Fruit fly (Drosophila melanogaster) whole organism, prepupa: ENCODE measurements around the gene L2HGDH.

Experiments used
- CG11762 ChIP-seq: fragments of 200-800 bp; sonication (Bioruptor generic); optimal IDR thresholded peaks from 3 replicates; lab custom pipeline; 2016; ENCODE audit warnings: missing biosample characterization, missing genetic modification characterization; ENCODE audit not compliant: insufficient read depth
- CG15336 ChIP-seq: fragments of 200-800 bp; sonication (Bioruptor generic); IDR thresholded peaks from 2 replicates; pipeline ENCODE4 v1.3.6; 2022; ENCODE audit warnings: missing biosample characterization, missing genetic modification characterization
- CG16779 ChIP-seq: fragments of 200-800 bp; sonication (Bioruptor generic); optimal IDR thresholded peaks from 3 replicates; lab custom pipeline; 2017; ENCODE audit warnings: missing biosample characterization, mild to moderate bottlenecking, missing genetic modification characterization
- CG34406 ChIP-seq: fragments of 200-800 bp; sonication (Bioruptor generic); optimal IDR thresholded peaks from 3 replicates; lab custom pipeline; 2016; ENCODE audit warnings: missing biosample characterization, missing genetic modification characterization
- CG3919 ChIP-seq: fragments of 200-800 bp; sonication (Bioruptor generic); optimal IDR thresholded peaks from 3 replicates; lab custom pipeline; 2016; ENCODE audit warnings: missing biosample characterization, missing genetic modification characterization
- Hr38 ChIP-seq: sonication (Bioruptor generic); optimal IDR thresholded peaks from 2 replicates; lab custom pipeline; 2016; ENCODE audit warnings: missing biosample characterization, missing genetic modification characterization
- Hr39 ChIP-seq: fragments of 200-800 bp; sonication (Bioruptor generic); optimal IDR thresholded peaks from 2 replicates; lab custom pipeline; 2016; ENCODE audit warnings: missing biosample characterization, missing genetic modification characterization
- Met ChIP-seq: fragments of 200-800 bp; sonication (Bioruptor generic); optimal IDR thresholded peaks from 3 replicates; lab custom pipeline; 2016; ENCODE audit warnings: missing biosample characterization, missing genetic modification characterization
- achi ChIP-seq: fragments of 200-800 bp; sonication (Bioruptor generic); optimal IDR thresholded peaks from 3 replicates; lab custom pipeline; 2016; ENCODE audit warnings: missing biosample characterization, missing genetic modification characterization

DNA sequence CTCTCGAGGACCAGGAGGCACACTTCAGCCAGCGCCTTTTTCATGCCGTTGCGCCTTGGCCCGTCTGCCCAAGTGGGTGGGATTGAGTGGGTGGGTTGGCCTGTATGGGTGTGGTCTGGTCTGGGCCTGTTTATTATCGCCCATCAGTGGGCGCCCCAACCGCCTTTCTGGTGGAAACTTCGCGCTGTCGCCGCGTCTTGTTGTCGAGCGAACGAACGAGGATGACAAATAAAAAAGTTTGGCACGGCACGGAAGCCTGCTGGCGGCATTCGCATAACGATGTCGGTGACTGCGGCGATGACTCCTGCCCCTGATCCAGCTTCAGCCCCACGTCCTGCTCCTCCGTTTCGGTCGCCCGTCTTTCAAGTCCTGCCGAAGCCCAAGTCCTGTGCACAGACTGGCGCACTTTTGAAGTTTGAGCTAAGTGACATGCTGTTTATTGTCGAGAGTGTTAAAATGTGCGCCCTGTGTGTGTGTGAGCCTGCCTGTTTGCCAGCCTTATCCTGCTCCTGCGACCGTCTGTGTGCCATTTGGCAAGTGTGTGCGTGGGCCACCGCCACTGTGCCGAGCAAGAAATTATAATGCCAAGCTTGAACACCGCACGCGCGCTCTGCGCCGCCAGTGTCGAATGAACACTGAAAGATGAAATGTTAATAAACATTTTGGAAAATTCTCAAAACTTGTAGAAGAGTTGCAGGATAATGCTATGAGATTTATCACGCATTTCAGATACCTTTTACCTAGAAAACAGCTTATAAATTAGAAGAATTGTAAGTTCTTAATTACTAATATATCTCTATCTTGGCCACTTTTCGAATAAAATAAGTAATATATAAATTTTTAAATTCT, 40.0 kb upstream of the L2HGDH start:
- TF ChIP-seq Hr38 (GFP tag; lab: Kevin White, UChicago) (no peak), CG3919 (GFP tag; lab: Kevin White, UChicago) (peak; percentile 30), CG11762 (peak; percentile 28), CG16779 (tag; lab: Kevin White, UChicago) (peak; percentile 10), CG15336 (GFP tag; lab: Robert Waterston, UW) (peak; percentile 47), Hr39 (GFP tag; lab: Kevin White, UChicago) (no peak), achi (GFP tag; lab: Kevin White, UChicago) (peak; percentile 38), CG34406 (GFP tag; lab: Kevin White, UChicago) (peak; percentile 19), Met (GFP tag; lab: Kevin White, UChicago) (peak; percentile 11)
